Fruit fly (Drosophila melanogaster): Measurements from ENCODE around the gene Ada.

DNA sequence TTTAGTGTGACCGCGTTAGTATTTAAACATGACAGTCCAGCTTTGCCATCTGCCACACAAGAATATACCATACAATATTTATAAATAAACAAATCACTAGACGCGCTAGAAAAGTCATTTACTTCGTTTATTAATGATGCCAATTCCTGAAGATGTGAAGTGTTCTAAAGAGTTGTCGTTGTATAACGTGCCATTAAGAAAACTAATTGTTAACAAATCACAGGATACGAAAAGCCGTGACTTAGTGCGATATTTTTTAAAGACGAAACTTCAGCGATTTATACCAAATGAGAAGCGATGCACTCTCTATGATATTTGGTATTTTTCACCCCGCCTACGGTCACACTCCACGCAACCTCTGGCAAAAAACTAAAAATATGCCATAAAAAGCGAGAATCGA lies 25.5 kb upstream of the Ada start, which contains the start of gene neur:
- TF ChIP-seq Eip93F (GFP tag; optimal IDR thresholded peaks at IDR 0.05): no peak
- no peak for TF ChIP-seq CG6276 (GFP tag; optimal IDR thresholded peaks at IDR 0.05)
- TF ChIP-seq Sox102F (GFP tag; optimal IDR thresholded peaks at IDR 0.05): no peak
